Worm (Caenorhabditis elegans) whole organism, L4 larva: Measurements from ENCODE around the gene C03A3.3.

ENCODE experiments used
- egl-27 ChIP-seq: sonication (generic microtip); optimal IDR thresholded peaks from 3 replicates; lab custom pipeline; 2017; ENCODE audit warnings: missing biosample characterization, missing genetic modification reagents, missing genetic modification characterization
- nhr-237 ChIP-seq: sonication (generic microtip); optimal IDR thresholded peaks from 2 replicates; lab custom pipeline; 2017; ENCODE audit warnings: missing biosample characterization, missing genetic modification characterization
- nhr-77 ChIP-seq: fragments of 150-350 bp; optimal IDR thresholded peaks from 2 replicates; lab custom pipeline; 2014; ENCODE audit warnings: missing biosample characterization, missing genetic modification characterization
- tra-1 ChIP-seq: fragments of 200-800 bp; sonication (Bioruptor generic); IDR thresholded peaks from 2 replicates; pipeline ENCODE4 v1.3.6; 2022; ENCODE audit warnings: missing genetic modification reagents, missing genetic modification characterization, missing compliant biosample characterization
- unc-39 ChIP-seq: sonication (generic microtip); optimal IDR thresholded peaks from 2 replicates; lab custom pipeline; 2017; ENCODE audit warnings: missing biosample characterization, missing genetic modification characterization
- unc-62 ChIP-seq, 3 experiments: fragments of 150-350 bp in 1 of 3; sonication (generic microtip); optimal IDR thresholded peaks in 2 of 3; peaks in 1 of 3; 1 replicate in 1 of 3; 2 replicates in 2 of 3; lab custom pipeline; 2014 to 2017; ENCODE audit warnings: missing biosample characterization in 3 of 3, missing genetic modification characterization in 3 of 3, missing genetic modification reagents in 3 of 3, missing genotype in 1 of 3

ce11 chrX:11296683-11297365 is 28.0 kb upstream of the C03A3.3 start, which contains the start of gene inx-2:
- no peak for TF ChIP-seq nhr-237 (tag; lab: Kevin White, UChicago)
- no peak for TF ChIP-seq unc-62 (GFP tag; optimal IDR thresholded peaks at IDR 0.05 in 1 of 2; lab: Kevin White, UChicago)
- no peak for TF ChIP-seq unc-62 (tag; optimal IDR thresholded peaks at IDR 0.05; lab: Kevin White, UChicago)
- TF ChIP-seq egl-27 (tag; lab: Kevin White, UChicago), result no peak
- TF ChIP-seq tra-1, result no peak
- TF ChIP-seq unc-39 (tag; lab: Kevin White, UChicago), result no peak
- no peak for TF ChIP-seq nhr-77 (tag; lab: Kevin White, UChicago)
